Fruit fly (Drosophila melanogaster): Measurements from ENCODE around the gene CG1737.

Gene CG1737

DNA sequence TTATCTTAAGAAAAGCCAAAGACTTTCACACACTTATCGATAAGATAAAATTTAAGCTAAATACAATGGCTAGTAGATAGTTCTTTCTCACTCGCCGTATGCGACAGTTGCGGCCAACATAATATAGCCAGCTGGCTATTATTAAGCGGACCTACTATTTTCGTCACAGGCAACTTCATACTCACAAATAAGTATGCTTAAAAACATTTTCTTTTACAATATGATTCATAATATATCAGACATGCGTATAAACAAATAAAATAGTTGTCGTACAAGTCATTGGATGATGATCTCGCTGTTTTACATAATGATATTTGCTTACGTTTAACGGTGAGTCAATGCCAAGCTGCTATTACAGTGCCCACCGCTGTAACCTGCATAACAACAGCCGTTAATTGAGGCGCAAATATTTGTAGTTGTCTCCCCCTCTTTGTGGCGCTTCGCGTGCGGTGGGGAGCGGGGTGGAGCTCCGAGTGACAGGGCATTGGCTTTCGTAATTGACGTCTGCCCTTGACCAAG is 24.1 kb upstream of the CG1737 start (continued):
- peak; percentile 56 for TF ChIP-seq sqz (GFP tag; optimal IDR thresholded peaks at IDR 0.05)
- TF ChIP-seq CG1603 (tag; optimal IDR thresholded peaks at IDR 0.05) = no peak
- TF ChIP-seq odd (GFP tag; optimal IDR thresholded peaks at IDR 0.05) = peak; percentile 54
- TF ChIP-seq sim (GFP tag; IDR thresholded peaks at IDR 0.05) = no peak
- TF ChIP-seq btn (GFP tag; optimal IDR thresholded peaks at IDR 0.05) = peak; percentile 29
- peak; percentile 78 for TF ChIP-seq kay (GFP tag; optimal IDR thresholded peaks at IDR 0.05)
- TF ChIP-seq CG12744 (GFP tag; optimal IDR thresholded peaks at IDR 0.05) = peak; percentile 30
- TF ChIP-seq CG32767 (GFP tag; IDR thresholded peaks at IDR 0.05) = no peak
- TF ChIP-seq MTF-1 (GFP tag; optimal IDR thresholded peaks at IDR 0.05; ENCODE audit: borderline replicate concordance) = no peak
- TF ChIP-seq CG11398 (GFP tag; optimal IDR thresholded peaks at IDR 0.05) = peak; percentile 34
- TF ChIP-seq CG10979 (tag; optimal IDR thresholded peaks at IDR 0.05) = peak; percentile 69
- no peak for TF ChIP-seq Gsc (GFP tag; IDR thresholded peaks at IDR 0.05)
- TF ChIP-seq hth (optimal IDR thresholded peaks at IDR 0.05) = no peak
- TF ChIP-seq fd64A (GFP tag; optimal IDR thresholded peaks at IDR 0.05) = peak; percentile 26
- peak; percentile 63 to 66 for TF ChIP-seq dpn (GFP tag; optimal IDR thresholded peaks at IDR 0.05)
- TF ChIP-seq CG18764 (GFP tag; optimal IDR thresholded peaks at IDR 0.05) = peak; percentile 44
- peak; percentile 62 for TF ChIP-seq CG10366 (GFP tag; IDR thresholded peaks at IDR 0.05)
- TF ChIP-seq CG11723 (GFP tag; optimal IDR thresholded peaks at IDR 0.05) = peak; percentile 40
- peak; percentile 66 for TF ChIP-seq CG18619 (GFP tag; optimal IDR thresholded peaks at IDR 0.05)
- TF ChIP-seq Usf (GFP tag; optimal IDR thresholded peaks at IDR 0.05) = peak; percentile 22
- TF ChIP-seq CG16815 (GFP tag; optimal IDR thresholded peaks at IDR 0.05) = peak; percentile 22
- peak; percentile 67 for TF ChIP-seq Atf6 (GFP tag; IDR thresholded peaks at IDR 0.05)
- no peak for TF ChIP-seq dm (GFP tag; optimal IDR thresholded peaks at IDR 0.05)
- TF ChIP-seq Dref (GFP tag; IDR thresholded peaks at IDR 0.05) = no peak
- TF ChIP-seq CG17802 (tag; optimal IDR thresholded peaks at IDR 0.05) = peak; percentile 3
- TF ChIP-seq H2.0 (GFP tag; IDR thresholded peaks at IDR 0.05) = peak; percentile 22
- TF ChIP-seq maf-S (GFP tag; optimal IDR thresholded peaks at IDR 0.05) = peak; percentile 49
- TF ChIP-seq CG9727 (GFP tag; optimal IDR thresholded peaks at IDR 0.05) = peak; percentile 74
- TF ChIP-seq CG11696 (GFP tag; IDR thresholded peaks at IDR 0.05) = peak; percentile 89
- TF ChIP-seq unpg (GFP tag; optimal IDR thresholded peaks at IDR 0.05) = peak; percentile 76
- TF ChIP-seq nom (GFP tag; optimal IDR thresholded peaks at IDR 0.05) = peak; percentile 43
- peak; percentile 43 for TF ChIP-seq CG33213 (GFP tag; optimal IDR thresholded peaks at IDR 0.05)
- peak; percentile 53 for TF ChIP-seq CG15011 (GFP tag; optimal IDR thresholded peaks at IDR 0.05)
- TF ChIP-seq chif (GFP tag; optimal IDR thresholded peaks at IDR 0.05) = peak; percentile 23 to 64
- TF ChIP-seq Drgx (GFP tag; IDR thresholded peaks at IDR 0.05) = peak; percentile 62
- peak; percentile 40 for TF ChIP-seq CG3407 (GFP tag; optimal IDR thresholded peaks at IDR 0.05)
- peak; percentile 77 for TF ChIP-seq nmo (GFP tag; optimal IDR thresholded peaks at IDR 0.05)
- no peak for TF ChIP-seq H15 (GFP tag; IDR thresholded peaks at IDR 0.05)
- TF ChIP-seq Dad (GFP tag; optimal IDR thresholded peaks at IDR 0.05) = peak; percentile 9
- TF ChIP-seq chm (GFP tag; IDR thresholded peaks at IDR 0.05) = peak; percentile 57; the same call in 1 of the 2 replicates
- TF ChIP-seq CG17361 (GFP tag; IDR thresholded peaks at IDR 0.05) = peak; percentile 79
- no peak for TF ChIP-seq yki (optimal IDR thresholded peaks at IDR 0.05)
- peak in 1 of 2 experiments; percentile 69 for TF ChIP-seq Hr78 (GFP tag; optimal IDR thresholded peaks at IDR 0.05)
- TF ChIP-seq CG2875 (GFP tag; optimal IDR thresholded peaks at IDR 0.05) = peak; percentile 17
- peak; percentile 5 for TF ChIP-seq fu2 (GFP tag; optimal IDR thresholded peaks at IDR 0.05)
- TF ChIP-seq Ets97D (GFP tag; optimal IDR thresholded peaks at IDR 0.05) = no peak
- TF ChIP-seq inv (GFP tag; IDR thresholded peaks at IDR 0.05; ENCODE audit: partially characterized antibody) = no peak
- peak; percentile 60 for TF ChIP-seq en (GFP tag; optimal IDR thresholded peaks at IDR 0.05)
- TF ChIP-seq Mrtf (GFP tag; IDR thresholded peaks at IDR 0.05) = peak; percentile 48; the same call in 1 of the 3 replicates
- TF ChIP-seq CG2116 (GFP tag; optimal IDR thresholded peaks at IDR 0.05) = peak; percentile 36
- TF ChIP-seq hbn (GFP tag; IDR thresholded peaks at IDR 0.05; ENCODE audit: partially characterized antibody) = no peak
